Fruit fly (Drosophila melanogaster) whole organism, pupa: Measurements from ENCODE around the gene Cht2.

Experiments used
- CG12605 ChIP-seq: fragments of 200-800 bp; sonication (Bioruptor generic); IDR thresholded peaks from 2 replicates; pipeline ENCODE4 v1.3.6; 2022; ENCODE audit warnings: missing biosample characterization, missing genetic modification characterization
- CG13204 ChIP-seq: fragments of 200-800 bp; sonication (Bioruptor generic); optimal IDR thresholded peaks from 2 replicates; lab custom pipeline; 2018; ENCODE audit warnings: missing biosample characterization, mild to moderate bottlenecking, missing genetic modification characterization, moderate library complexity
- CG14655 ChIP-seq: fragments of 200-800 bp; sonication (Bioruptor generic); optimal IDR thresholded peaks from 3 replicates; lab custom pipeline; 2017; ENCODE audit warnings: mild to moderate bottlenecking, missing biosample characterization, missing genetic modification reagents, missing genetic modification characterization
- CG17806 ChIP-seq: fragments of 200-800 bp; sonication (Bioruptor generic); optimal IDR thresholded peaks from 2 replicates; lab custom pipeline; 2018; ENCODE audit warnings: missing biosample characterization, mild to moderate bottlenecking, missing genetic modification characterization, moderate library complexity
- CG32121 ChIP-seq: fragments of 200-800 bp; sonication (Bioruptor generic); IDR thresholded peaks from 2 replicates; pipeline ENCODE4 v1.3.6; 2022; ENCODE audit warnings: missing biosample characterization, missing genetic modification characterization
- CG4496 ChIP-seq: fragments of 200-800 bp; sonication (Bioruptor generic); IDR thresholded peaks from 3 replicates; pipeline ENCODE4 v1.3.6; 2022; ENCODE audit warnings: missing biosample characterization, missing genetic modification characterization
- CG9948 ChIP-seq: fragments of 200-800 bp; sonication (Bioruptor generic); optimal IDR thresholded peaks from 2 replicates; lab custom pipeline; 2018; ENCODE audit warnings: missing biosample characterization, mild to moderate bottlenecking, missing genetic modification characterization, moderate library complexity
- D1 ChIP-seq: fragments of 200-800 bp; sonication (Bioruptor generic); optimal IDR thresholded peaks from 2 replicates; lab custom pipeline; 2018; ENCODE audit warnings: missing biosample characterization, mild to moderate bottlenecking, missing genetic modification characterization, moderate library complexity
- EcR ChIP-seq: fragments of 200-800 bp; sonication (Bioruptor generic); optimal IDR thresholded peaks from 3 replicates; lab custom pipeline; 2019; ENCODE audit warnings: missing biosample characterization, missing genetic modification characterization, mild to moderate bottlenecking, moderate library complexity, missing genetic modification reagents
- Ets98B ChIP-seq: fragments of 200-800 bp; sonication (Bioruptor generic); IDR thresholded peaks from 2 replicates; pipeline ENCODE4 v1.3.6; 2022; ENCODE audit warnings: missing biosample characterization, missing genetic modification characterization
- Pif1A ChIP-seq: fragments of 200-800 bp; sonication (Bioruptor generic); optimal IDR thresholded peaks from 3 replicates; lab custom pipeline; 2016; ENCODE audit warnings: missing biosample characterization, missing genetic modification characterization
- Pif1B ChIP-seq: fragments of 200-800 bp; sonication (Bioruptor generic); optimal IDR thresholded peaks from 3 replicates; lab custom pipeline; 2016; ENCODE audit warnings: missing biosample characterization, missing genetic modification characterization
- Snoo ChIP-seq: fragments of 200-800 bp; sonication (Bioruptor generic); optimal IDR thresholded peaks from 3 replicates; lab custom pipeline; 2017; ENCODE audit warnings: missing biosample characterization, mild to moderate bottlenecking, missing genetic modification characterization, inconsistent platforms
- fd96Ca ChIP-seq: fragments of 200-800 bp; sonication (Bioruptor generic); IDR thresholded peaks from 3 replicates; pipeline ENCODE4 v1.3.6; 2022; ENCODE audit warnings: missing biosample characterization, missing genetic modification characterization

dm6 chr3L:1745432-1745831 lies 10.3 kb downstream of the Cht2 start:
- TF ChIP-seq Pif1A (GFP tag; lab: Kevin White, UChicago) (no peak), CG32121 (no peak), CG12605 (GFP tag; lab: Robert Waterston, UW) (no peak), D1 (tag; lab: Kevin White, UChicago) (no peak), CG9948 (tag; lab: Kevin White, UChicago) (no peak), CG4496 (no peak), fd96Ca (no peak), CG14655 (GFP tag; lab: Kevin White, UChicago) (no peak), Pif1B (no peak), Snoo (tag; lab: Kevin White, UChicago) (no peak), Ets98B (no peak), CG17806 (no peak), EcR (GFP tag; lab: Kevin White, UChicago) (no peak), CG13204 (GFP tag; lab: Kevin White, UChicago) (no peak)
